Worm (Caenorhabditis elegans): Measurements from ENCODE around the gene F12E12.2.

- TF ChIP-seq sptf-1 (tag; optimal IDR thresholded peaks at IDR 0.05), result no peak
- TF ChIP-seq lsy-2 (tag; optimal IDR thresholded peaks at IDR 0.05), result no peak
- TF ChIP-seq ztf-11 (tag; optimal IDR thresholded peaks at IDR 0.05), result no peak
- no peak for TF ChIP-seq unc-39 (tag; optimal IDR thresholded peaks at IDR 0.05)
- no peak for TF ChIP-seq ham-2 (GFP tag; optimal IDR thresholded peaks at IDR 0.05)
- no peak for TF ChIP-seq unc-62 (GFP tag; optimal IDR thresholded peaks at IDR 0.05)
- TF ChIP-seq nhr-237 (tag; optimal IDR thresholded peaks at IDR 0.05), result no peak
- no peak for TF ChIP-seq ceh-39 (tag; optimal IDR thresholded peaks at IDR 0.05)
- TF ChIP-seq hlh-1 (tag; optimal IDR thresholded peaks at IDR 0.05), result no peak
- TF ChIP-seq elt-1 (tag; optimal IDR thresholded peaks at IDR 0.05; ENCODE audit: borderline replicate concordance, insufficient read depth), result no peak
- no peak for TF ChIP-seq nhr-28 (tag; optimal IDR thresholded peaks at IDR 0.05)
- no peak for TF ChIP-seq blmp-1 (tag; optimal IDR thresholded peaks at IDR 0.05)
Observed at ce11 chrII:3690646-3691045, 49.1 kb upstream of the F12E12.2 start, which contains the start of gene srx-101.
